Worm (Caenorhabditis elegans): ENCODE measurements around the gene ubh-4.

- no peak for TF ChIP-seq dao-5 (tag; optimal IDR thresholded peaks at IDR 0.05)
- no peak for TF ChIP-seq W03F9.2 (tag; optimal IDR thresholded peaks at IDR 0.05)
- no peak for TF ChIP-seq him-1 (tag; optimal IDR thresholded peaks at IDR 0.05)
Measured at ce11 chrII:8057911-8058310, 18.5 kb upstream of the ubh-4 start.

All from whole organism, L4/young adult.